Worm (Caenorhabditis elegans) whole organism, midembryonic: Measurements from ENCODE around the gene ZK177.3.

ENCODE experiments used
- cog-1 ChIP-seq: sonication (generic microtip); optimal IDR thresholded peaks from 2 replicates; lab custom pipeline; 2016; ENCODE audit warnings: missing genetic modification characterization, missing compliant biosample characterization
- flt-1 ChIP-seq: fragments of 200-800 bp; sonication (Bioruptor generic); IDR thresholded peaks from 2 replicates; pipeline ENCODE4 v1.3.6; 2022; ENCODE audit warnings: missing genetic modification characterization, missing compliant biosample characterization
- ref-1 ChIP-seq: fragments of 200-800 bp; sonication (Bioruptor generic); conservative IDR thresholded peaks from 2 replicates; pipeline ENCODE4 v1.3.6; 2022; ENCODE audit warnings: missing genetic modification reagents, missing genetic modification characterization, missing compliant biosample characterization
- ztf-29 ChIP-seq: fragments of 200-800 bp; sonication (Bioruptor generic); IDR thresholded peaks from 2 replicates; pipeline ENCODE4 v1.3.6; 2022; ENCODE audit warnings: missing genetic modification reagents, missing genetic modification characterization, missing compliant biosample characterization

ce11 chrII:5521411-5521810, 5.8 kb downstream of the ZK177.3 start, which contains the start of gene ZK177.12:
- TF ChIP-seq flt-1 (GFP tag; lab: Robert Waterston, UW), result no peak
- no peak for TF ChIP-seq ref-1 (GFP tag; lab: Robert Waterston, UW)
- no peak for TF ChIP-seq ztf-29 (GFP tag; lab: Robert Waterston, UW)
- no peak for TF ChIP-seq cog-1 (tag; lab: Kevin White, UChicago)
